Fruit fly (Drosophila melanogaster): ENCODE results near the gene CG7878.

DNA sequence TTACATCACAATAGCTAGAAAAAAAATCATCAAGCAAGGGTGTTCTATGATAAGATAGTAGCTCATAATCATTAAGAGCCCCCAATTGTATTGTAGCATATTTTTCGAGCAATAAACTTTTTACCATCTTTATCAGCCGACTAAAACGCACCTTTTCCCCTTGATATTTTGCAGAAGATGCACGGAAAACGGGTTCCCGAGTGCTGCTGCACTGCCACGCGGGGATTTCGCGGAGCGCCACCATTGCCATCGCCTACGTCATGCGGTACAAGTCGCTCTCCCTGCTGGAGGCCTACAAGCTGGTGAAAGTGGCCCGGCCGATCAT lies 2.2 kb upstream of the CG7878 start:
- no peak for TF ChIP-seq CG11617 (GFP tag; optimal IDR thresholded peaks at IDR 0.05)
- TF ChIP-seq CG7045 (GFP tag; optimal IDR thresholded peaks at IDR 0.05) = no peak
- TF ChIP-seq Hr96 (GFP tag; optimal IDR thresholded peaks at IDR 0.05) = no peak
- no peak for TF ChIP-seq Crg-1 (GFP tag; optimal IDR thresholded peaks at IDR 0.05)
- TF ChIP-seq CG7101 (tag; optimal IDR thresholded peaks at IDR 0.05) = no peak
- no peak for TF ChIP-seq Clk (GFP tag; optimal IDR thresholded peaks at IDR 0.05)
- TF ChIP-seq bab1 (GFP tag; optimal IDR thresholded peaks at IDR 0.05) = no peak
- TF ChIP-seq Mnt (GFP tag; optimal IDR thresholded peaks at IDR 0.05) = no peak
- TF ChIP-seq CG5204 (GFP tag; optimal IDR thresholded peaks at IDR 0.05) = no peak
- TF ChIP-seq CG1620 (GFP tag; optimal IDR thresholded peaks at IDR 0.05) = no peak
- TF ChIP-seq kay (GFP tag; ENCODE audit: borderline replicate concordance) = no peak
- no peak for TF ChIP-seq CG14711 (tag; optimal IDR thresholded peaks at IDR 0.05)
